Worm (Caenorhabditis elegans): ENCODE data around the gene Y46G5A.34.

DNA sequence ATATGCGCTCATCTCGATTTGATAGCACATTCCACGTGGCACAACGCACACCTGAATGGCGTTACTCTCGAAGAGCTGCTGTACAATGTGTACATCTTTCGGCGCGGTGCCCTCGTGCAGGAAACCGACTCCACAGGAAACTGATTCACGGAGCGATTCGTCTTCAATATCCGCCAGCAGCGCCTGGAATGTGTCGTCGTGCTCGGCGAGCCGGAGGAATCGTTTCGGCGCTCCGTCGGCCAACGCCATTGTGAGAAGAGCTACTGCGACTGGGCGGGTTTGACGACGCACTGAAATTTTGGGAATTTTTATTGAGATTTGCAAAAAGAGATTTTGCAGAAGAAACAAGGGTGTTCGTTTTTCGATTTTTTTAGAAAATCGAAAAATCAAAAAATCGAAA is 46.5 kb upstream of the Y46G5A.34 start:
- no peak for TF ChIP-seq mep-1 (tag; optimal IDR thresholded peaks at IDR 0.05)
- no peak for TF ChIP-seq nhr-28 (tag; optimal IDR thresholded peaks at IDR 0.05)
- TF ChIP-seq snpc-4 (tag; optimal IDR thresholded peaks at IDR 0.05): no peak
- TF ChIP-seq bed-3 (GFP tag; optimal IDR thresholded peaks at IDR 0.05): no peak
- TF ChIP-seq drap-1 (GFP tag; optimal IDR thresholded peaks at IDR 0.05): no peak
- no peak for TF ChIP-seq nhr-237 (tag; optimal IDR thresholded peaks at IDR 0.05)
- no peak for TF ChIP-seq unc-39 (tag; optimal IDR thresholded peaks at IDR 0.05)
- TF ChIP-seq lin-13 (tag; optimal IDR thresholded peaks at IDR 0.05): no peak
- TF ChIP-seq ceh-39 (tag; optimal IDR thresholded peaks at IDR 0.05): no peak
- no peak for TF ChIP-seq lsy-2 (tag; optimal IDR thresholded peaks at IDR 0.05)
- no peak for TF ChIP-seq ceh-83 (GFP tag; optimal IDR thresholded peaks at IDR 0.05)
